Worm (Caenorhabditis elegans) whole organism, young adult: Measurements from ENCODE around the gene F26A1.4.

Source experiments
- B0336.3 ChIP-seq: fragments of 200-800 bp; sonication (Bioruptor generic); IDR thresholded peaks from 2 replicates; pipeline ENCODE4 v1.3.6; 2022; ENCODE audit warnings: missing genetic modification characterization, missing compliant biosample characterization
- C06A6.2 ChIP-seq: fragments of 200-800 bp; sonication (Bioruptor generic); conservative IDR thresholded peaks from 2 replicates; pipeline ENCODE4 v1.3.6; 2022; ENCODE audit warnings: missing genetic modification characterization, missing compliant biosample characterization
- F10E7.11 ChIP-seq: sonication (generic microtip); optimal IDR thresholded peaks from 2 replicates; lab custom pipeline; 2017; ENCODE audit warnings: mild to moderate bottlenecking, missing genetic modification characterization, moderate library complexity, missing compliant biosample characterization
- F22D6.2 ChIP-seq: sonication (generic microtip); optimal IDR thresholded peaks from 2 replicates; lab custom pipeline; 2016; ENCODE audit warnings: mild to moderate bottlenecking, missing genetic modification characterization, missing compliant biosample characterization
- F23B12.7 ChIP-seq: sonication (generic microtip); optimal IDR thresholded peaks from 2 replicates; lab custom pipeline; 2017; ENCODE audit warnings: missing genetic modification characterization, mild to moderate bottlenecking, missing compliant biosample characterization, antibody characterized with exemption, moderate library complexity; ENCODE audit not compliant: insufficient read depth
- F39B2.1 ChIP-seq: fragments of 200-800 bp; sonication (Bioruptor generic); IDR thresholded peaks from 2 replicates; pipeline ENCODE4 v1.3.6; 2022; ENCODE audit warnings: missing genetic modification reagents, missing genetic modification characterization, missing compliant biosample characterization
- F55B11.4 ChIP-seq: sonication (generic microtip); optimal IDR thresholded peaks from 2 replicates; lab custom pipeline; 2016; ENCODE audit warnings: missing compliant biosample characterization, missing genetic modification characterization, borderline replicate concordance; ENCODE audit not compliant: insufficient read depth
- T07F8.4 ChIP-seq: sonication (generic microtip); optimal IDR thresholded peaks from 2 replicates; lab custom pipeline; 2016; ENCODE audit warnings: mild to moderate bottlenecking, missing genetic modification characterization, moderate library complexity, missing compliant biosample characterization
- Y53G8AR.9 ChIP-seq: fragments of 200-800 bp; sonication (Bioruptor generic); conservative IDR thresholded peaks from 2 replicates; pipeline ENCODE4 v1.3.6; 2022; ENCODE audit warnings: missing genetic modification reagents, missing genetic modification characterization, missing compliant biosample characterization
- Y95B8A.8 ChIP-seq: fragments of 200-800 bp; sonication (Bioruptor generic); IDR thresholded peaks from 2 replicates; pipeline ENCODE4 v1.3.6; 2022; ENCODE audit warnings: missing genetic modification reagents, missing genetic modification characterization, missing compliant biosample characterization
- akir-1 ChIP-seq: fragments of 200-800 bp; sonication (Bioruptor generic); optimal IDR thresholded peaks from 2 replicates; lab custom pipeline; 2018; ENCODE audit warnings: mild to moderate bottlenecking, missing genetic modification characterization, moderate library complexity, missing compliant biosample characterization
- attf-5 ChIP-seq: fragments of 200-800 bp; sonication (Bioruptor generic); optimal IDR thresholded peaks from 2 replicates; lab custom pipeline; 2018; ENCODE audit warnings: mild to moderate bottlenecking, missing genetic modification characterization, missing compliant biosample characterization
- attf-6 ChIP-seq: fragments of 200-800 bp; sonication (Bioruptor generic); IDR thresholded peaks from 2 replicates; pipeline ENCODE4 v1.3.6; 2022; ENCODE audit warnings: missing genetic modification reagents, missing genetic modification characterization, missing compliant biosample characterization
- bed-1 ChIP-seq: fragments of 200-800 bp; sonication (Bioruptor generic); IDR thresholded peaks from 2 replicates; pipeline ENCODE4 v1.3.6; 2022; ENCODE audit warnings: missing genetic modification reagents, missing genetic modification characterization, missing compliant biosample characterization
- bed-2 ChIP-seq: fragments of 200-800 bp; sonication (Bioruptor generic); IDR thresholded peaks from 2 replicates; pipeline ENCODE4 v1.3.6; 2022; ENCODE audit warnings: missing genetic modification reagents, missing genetic modification characterization, missing compliant biosample characterization
- cebp-1 ChIP-seq, 2 experiments: fragments of 200-800 bp in 1 of 2; sonication (Bioruptor generic) in 1 of 2; sonication (generic microtip) in 1 of 2; IDR thresholded peaks in 1 of 2; optimal IDR thresholded peaks in 1 of 2; 2 replicates each; pipeline versions ENCODE4 v1.3.6 to Lab custom; 2017 to 2022; ENCODE audit warnings: missing compliant biosample characterization in 2 of 2, missing genetic modification characterization in 2 of 2, mild to moderate bottlenecking in 1 of 2, missing genetic modification reagents in 1 of 2, moderate library complexity in 1 of 2
- ceh-40 ChIP-seq: fragments of 200-800 bp; sonication (Bioruptor generic); IDR thresholded peaks from 2 replicates; pipeline ENCODE4 v1.3.6; 2022; ENCODE audit warnings: missing genetic modification characterization, missing compliant biosample characterization
- ceh-58 ChIP-seq: fragments of 200-800 bp; sonication (Bioruptor generic); IDR thresholded peaks from 2 replicates; pipeline ENCODE4 v1.3.6; 2022; ENCODE audit warnings: missing genetic modification characterization, missing compliant biosample characterization
- dox-1 ChIP-seq: fragments of 200-800 bp; sonication (Bioruptor generic); IDR thresholded peaks from 2 replicates; pipeline ENCODE4 v1.3.6; 2022; ENCODE audit warnings: missing genetic modification reagents, missing genetic modification characterization, missing compliant biosample characterization
- efl-1 ChIP-seq: fragments of 150-350 bp; optimal IDR thresholded peaks from 2 replicates; lab custom pipeline; 2014; ENCODE audit warnings: missing biosample characterization, missing genetic modification reagents, missing genetic modification characterization
- egl-18 ChIP-seq: fragments of 200-800 bp; sonication (Bioruptor generic); IDR thresholded peaks from 2 replicates; pipeline ENCODE4 v1.3.6; 2022; ENCODE audit warnings: missing genetic modification reagents, missing genetic modification characterization, missing compliant biosample characterization
- ekl-4 ChIP-seq: fragments of 200-800 bp; sonication (Bioruptor generic); IDR thresholded peaks from 2 replicates; pipeline ENCODE4 v1.3.6; 2022; ENCODE audit warnings: missing genetic modification reagents, missing genetic modification characterization, missing compliant biosample characterization
- ets-4 ChIP-seq: fragments of 200-800 bp; sonication (Bioruptor generic); optimal IDR thresholded peaks from 2 replicates; lab custom pipeline; 2018; ENCODE audit warnings: mild to moderate bottlenecking, missing genetic modification characterization, missing compliant biosample characterization
- hmg-1.2 ChIP-seq: fragments of 200-800 bp; sonication (Bioruptor generic); IDR thresholded peaks from 2 replicates; pipeline ENCODE4 v1.3.6; 2022; ENCODE audit warnings: missing genetic modification reagents, missing genetic modification characterization, missing compliant biosample characterization
- hsf-1 ChIP-seq: fragments of 200-800 bp; sonication (Bioruptor generic); IDR thresholded peaks from 2 replicates; pipeline ENCODE4 v1.3.6; 2022; ENCODE audit warnings: missing genetic modification reagents, missing genetic modification characterization, missing compliant biosample characterization
- lag-1 ChIP-seq: fragments of 200-800 bp; sonication (Bioruptor generic); IDR thresholded peaks from 2 replicates; pipeline ENCODE4 v1.3.6; 2022; ENCODE audit warnings: missing genetic modification reagents, missing genetic modification characterization, missing compliant biosample characterization
- let-526 ChIP-seq: fragments of 200-800 bp; sonication (Bioruptor generic); IDR thresholded peaks from 2 replicates; pipeline ENCODE4 v1.3.6; 2022; ENCODE audit warnings: missing genetic modification reagents, missing genetic modification characterization, missing compliant biosample characterization
- let-607 ChIP-seq, 2 experiments: fragments of 200-800 bp in 1 of 2; sonication (Bioruptor generic) in 1 of 2; sonication (generic microtip) in 1 of 2; optimal IDR thresholded peaks; 2 replicates each; lab custom pipeline; 2016 to 2018; ENCODE audit warnings: mild to moderate bottlenecking in 2 of 2, missing compliant biosample characterization in 2 of 2, missing genetic modification characterization in 2 of 2, moderate library complexity in 2 of 2, missing genotype in 1 of 2
- lin-26 ChIP-seq: fragments of 200-800 bp; sonication (Bioruptor generic); IDR thresholded peaks from 2 replicates; pipeline ENCODE4 v1.3.6; 2022; ENCODE audit warnings: missing genetic modification reagents, missing genetic modification characterization, missing compliant biosample characterization
- lin-35 ChIP-seq, 3 experiments: fragments of 150-350 bp in 2 of 3; sonication (generic microtip) in 1 of 3; optimal IDR thresholded peaks; 2 replicates each; lab custom pipeline; 2014 to 2018; ENCODE audit warnings: missing biosample characterization in 3 of 3, missing genetic modification characterization in 3 of 3, missing genetic modification reagents in 3 of 3
- mel-28 ChIP-seq: sonication (generic microtip); optimal IDR thresholded peaks from 2 replicates; lab custom pipeline; 2016; ENCODE audit warnings: borderline replicate concordance, mild to moderate bottlenecking, missing genetic modification characterization, missing compliant biosample characterization
- mxl-1 ChIP-seq: sonication (generic microtip); optimal IDR thresholded peaks from 2 replicates; lab custom pipeline; 2016; ENCODE audit warnings: missing genetic modification characterization, missing compliant biosample characterization
- nfyb-1 ChIP-seq: fragments of 200-800 bp; sonication (Bioruptor generic); IDR thresholded peaks from 2 replicates; pipeline ENCODE4 v1.3.6; 2022; ENCODE audit warnings: missing genetic modification reagents, missing genetic modification characterization, missing compliant biosample characterization
- nhr-27 ChIP-seq: fragments of 200-800 bp; sonication (Bioruptor generic); optimal IDR thresholded peaks from 2 replicates; lab custom pipeline; 2018; ENCODE audit warnings: mild to moderate bottlenecking, missing genetic modification characterization, moderate library complexity, missing compliant biosample characterization
- nhr-80 ChIP-seq: sonication (generic microtip); optimal IDR thresholded peaks from 2 replicates; lab custom pipeline; 2016; ENCODE audit warnings: missing genetic modification characterization, missing compliant biosample characterization
- pbrm-1 ChIP-seq: fragments of 200-800 bp; sonication (Bioruptor generic); IDR thresholded peaks from 2 replicates; pipeline ENCODE4 v1.3.6; 2022; ENCODE audit warnings: missing genetic modification reagents, missing genetic modification characterization, missing compliant biosample characterization
- rcor-1 ChIP-seq: fragments of 200-800 bp; sonication (Bioruptor generic); IDR thresholded peaks from 2 replicates; pipeline ENCODE4 v1.3.6; 2022; ENCODE audit warnings: missing genetic modification reagents, missing genetic modification characterization, missing compliant biosample characterization
- snpc-1.3 ChIP-seq: sonication (generic microtip); optimal IDR thresholded peaks from 2 replicates; lab custom pipeline; 2017; ENCODE audit warnings: missing genetic modification characterization, mild to moderate bottlenecking, missing compliant biosample characterization, antibody characterized with exemption, moderate library complexity, missing genotype, missing genetic modification reagents; ENCODE audit not compliant: insufficient read depth
- somi-1 ChIP-seq: fragments of 200-800 bp; sonication (Bioruptor generic); optimal IDR thresholded peaks from 2 replicates; lab custom pipeline; 2018; ENCODE audit warnings: mild to moderate bottlenecking, missing genetic modification characterization, missing compliant biosample characterization
- unc-62 ChIP-seq: fragments of 150-350 bp; optimal IDR thresholded peaks from 2 replicates; lab custom pipeline; 2014; ENCODE audit warnings: missing biosample characterization, missing genetic modification reagents, missing genetic modification characterization
- xnd-1 ChIP-seq: sonication (generic microtip); optimal IDR thresholded peaks from 2 replicates; lab custom pipeline; 2016; ENCODE audit warnings: missing genotype, missing genetic modification reagents, missing genetic modification characterization, missing compliant biosample characterization
- zfh-2 ChIP-seq: fragments of 200-800 bp; sonication (Bioruptor generic); conservative IDR thresholded peaks from 2 replicates; pipeline ENCODE4 v1.3.6; 2022; ENCODE audit warnings: missing genetic modification reagents, missing genetic modification characterization, missing compliant biosample characterization
- zim-3 ChIP-seq: sonication (generic microtip); optimal IDR thresholded peaks from 2 replicates; lab custom pipeline; 2017; ENCODE audit warnings: mild to moderate bottlenecking, missing genetic modification characterization, moderate library complexity, missing compliant biosample characterization
- ztf-18 ChIP-seq: sonication (generic microtip); optimal IDR thresholded peaks from 2 replicates; lab custom pipeline; 2016; ENCODE audit warnings: missing genotype, mild to moderate bottlenecking, missing genetic modification characterization, missing compliant biosample characterization
- ztf-26 ChIP-seq: sonication (generic microtip); optimal IDR thresholded peaks from 2 replicates; lab custom pipeline; 2017; ENCODE audit warnings: missing genetic modification characterization, missing compliant biosample characterization

F26A1.4 gene

DNA sequence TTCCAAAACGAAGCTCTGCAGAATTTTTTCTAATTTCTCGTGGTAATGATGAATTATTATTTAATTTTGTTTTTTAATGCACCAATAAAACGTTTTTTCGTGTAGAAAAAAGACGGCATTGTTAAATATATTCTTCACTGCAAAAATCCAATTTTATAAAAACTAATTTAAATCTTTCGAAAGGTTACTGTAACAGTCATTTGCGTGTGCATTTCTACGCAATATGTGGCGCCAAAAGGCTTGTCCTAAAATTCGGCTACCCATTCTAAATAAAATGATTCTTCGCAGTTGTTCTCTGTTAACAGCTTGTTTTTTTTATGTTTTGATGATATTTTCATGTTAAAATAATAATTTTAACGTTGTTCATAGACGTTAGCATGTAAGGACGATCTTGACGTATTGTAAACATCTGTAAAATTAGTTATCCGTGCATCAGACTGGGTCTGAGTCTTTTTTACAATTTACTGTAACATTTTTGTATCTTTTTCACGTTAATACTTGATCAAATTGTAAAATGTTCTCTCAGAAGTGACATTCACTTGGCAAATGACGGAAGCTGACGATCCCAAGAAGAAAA is 24.7 kb upstream of the F26A1.4 start, which contains the start of gene mip-1 (continued):
- TF ChIP-seq efl-1 (GFP tag; lab: Kevin White, UChicago): peak; percentile 87

DNA sequence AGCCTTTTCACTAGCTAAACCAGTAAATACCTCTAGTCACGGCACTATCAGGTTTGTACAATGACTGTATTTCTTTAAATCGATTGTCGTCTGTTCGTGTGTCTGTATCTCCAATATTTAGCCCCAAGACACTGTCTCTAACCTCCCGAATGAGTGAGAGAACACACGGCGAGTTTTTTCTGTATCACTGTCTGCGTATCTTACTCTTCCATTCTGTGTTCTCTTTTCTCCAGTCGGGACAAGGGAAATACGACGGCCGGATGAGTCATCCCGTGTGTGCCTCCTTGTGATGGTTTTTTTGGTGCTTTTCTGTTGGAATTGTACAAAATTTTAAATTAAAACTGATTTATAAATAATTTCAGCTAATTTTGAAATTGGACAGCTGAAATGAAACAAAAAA is 21.3 kb upstream of the F26A1.4 start:
- TF ChIP-seq somi-1 (GFP tag; lab: Kevin White, UChicago) (peak; percentile 73), xnd-1 (tag; lab: Kevin White, UChicago) (no peak), ztf-18 (tag; lab: Kevin White, UChicago) (peak; percentile 56), rcor-1 (GFP tag; lab: Robert Waterston, UW) (peak; percentile 59; the same call in 1 of the 2 replicates), hsf-1 (peak; percentile 46; the same call in 1 of the 2 replicates), dox-1 (GFP tag; lab: Robert Waterston, UW) (peak; percentile 75), Y95B8A.8 (GFP tag; lab: Robert Waterston, UW) (no peak), ceh-40 (no peak), pbrm-1 (GFP tag; lab: Robert Waterston, UW) (peak; percentile 62; the same call in 1 of the 2 replicates), ztf-26 (peak; percentile 15), mel-28 (tag; lab: Kevin White, UChicago) (no peak), lin-26 (0 out of 2 replicates have a peak, but pooled peaks have one; percentile 8), bed-1 (GFP tag; lab: Robert Waterston, UW) (no peak), let-526 (0 out of 2 replicates have a peak, but pooled peaks have one; percentile 36), F55B11.4 (tag; lab: Kevin White, UChicago) (no peak), let-607 (tag; optimal IDR thresholded peaks at IDR 0.05; lab: Kevin White, UChicago) (peak in 1 of 2 experiments; percentile 17), ceh-58 (GFP tag; lab: Robert Waterston, UW) (no peak), attf-5 (GFP tag; lab: Kevin White, UChicago) (peak; percentile 92), nfyb-1 (GFP tag; lab: Robert Waterston, UW) (peak; percentile 65), bed-2 (GFP tag; lab: Robert Waterston, UW) (no peak), F10E7.11 (no peak), zfh-2 (no peak), mxl-1 (tag; lab: Kevin White, UChicago) (no peak), ekl-4 (GFP tag; lab: Robert Waterston, UW) (0 out of 2 replicates have a peak, but pooled peaks have one; percentile 15), snpc-1.3 (tag; lab: Kevin White, UChicago) (no peak), zim-3 (no peak), egl-18 (no peak), cebp-1 (GFP tag; IDR thresholded peaks at IDR 0.05; lab: Robert Waterston, UW) (peak; percentile 54; the same call in 1 of the 2 replicates), cebp-1 (tag; optimal IDR thresholded peaks at IDR 0.05; lab: Kevin White, UChicago) (peak; percentile 89), attf-6 (GFP tag; lab: Robert Waterston, UW) (no peak), ets-4 (GFP tag; lab: Kevin White, UChicago) (peak; percentile 22), unc-62 (peak; percentile 19), C06A6.2 (GFP tag; lab: Robert Waterston, UW) (no peak), nhr-27 (tag; lab: Kevin White, UChicago) (no peak), lin-35 (GFP tag; optimal IDR thresholded peaks at IDR 0.05; lab: Kevin White, UChicago) (peak in 1 of 3 experiments; percentile 42), nhr-80 (tag; lab: Kevin White, UChicago) (peak; percentile 69), hmg-1.2 (peak; percentile 84), B0336.3 (GFP tag; lab: Robert Waterston, UW) (no peak), T07F8.4 (tag; lab: Kevin White, UChicago) (no peak), lag-1 (GFP tag; lab: Robert Waterston, UW) (no peak), F39B2.1 (GFP tag; lab: Robert Waterston, UW) (no peak), F22D6.2 (no peak), Y53G8AR.9 (GFP tag; lab: Robert Waterston, UW) (0 out of 2 replicates have a peak, but pooled peaks have one; percentile 51), akir-1 (GFP tag; lab: Kevin White, UChicago) (no peak), F23B12.7 (peak; percentile 15)
